Fruit fly (Drosophila melanogaster): ENCODE results near the gene CG32532.

Gene CG32532

DNA sequence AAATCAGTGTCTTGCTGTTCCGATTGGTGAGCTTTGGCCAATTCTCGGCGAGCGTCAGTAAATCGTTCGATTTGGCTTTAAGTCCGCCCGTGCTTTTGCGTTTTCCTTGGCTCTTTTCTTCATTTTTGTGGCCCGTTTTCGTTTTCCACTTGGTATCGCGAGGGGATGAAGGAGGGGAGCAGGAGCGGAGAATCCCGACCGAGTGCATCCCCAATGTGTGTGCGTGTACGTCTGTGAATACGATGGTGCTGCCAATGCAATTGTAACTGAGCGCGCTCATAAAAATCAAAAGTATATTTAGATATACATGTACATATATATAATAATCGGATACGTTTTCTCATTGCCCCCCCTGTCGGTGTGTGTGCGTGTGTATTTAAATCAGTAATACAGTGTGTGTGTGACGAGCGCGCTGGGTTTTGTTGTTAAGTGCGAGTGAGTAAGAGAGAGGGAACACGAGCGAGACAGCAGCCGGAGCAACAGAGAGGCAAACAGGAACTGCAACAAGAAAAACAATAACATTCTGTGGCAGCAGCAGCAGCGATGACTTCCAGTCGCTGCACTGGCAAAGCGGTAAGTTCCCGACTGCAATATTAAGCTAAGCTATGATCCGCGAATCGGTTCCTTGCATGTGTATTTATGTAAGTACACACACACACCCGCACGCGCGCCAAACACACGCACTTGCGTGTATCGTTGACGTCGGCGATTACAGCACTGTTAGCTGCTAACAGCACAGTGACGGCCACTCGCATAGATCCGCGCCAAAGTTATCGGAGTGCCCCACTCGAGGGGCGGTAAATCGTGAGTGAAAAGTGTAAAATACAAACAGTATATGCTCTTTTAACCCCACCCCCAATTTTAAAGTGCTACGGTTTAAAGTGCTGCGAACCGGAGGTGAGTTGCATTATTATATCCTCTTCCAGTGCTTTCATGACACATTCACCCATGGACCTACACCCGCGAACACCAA lies 51.4 kb downstream of the CG32532 start (continued):
- TF ChIP-seq btn (GFP tag; optimal IDR thresholded peaks at IDR 0.05) (peak; percentile 3), en (GFP tag; optimal IDR thresholded peaks at IDR 0.05) (peak; percentile 19), kah (GFP tag; optimal IDR thresholded peaks at IDR 0.05) (no peak), CG13123 (GFP tag; optimal IDR thresholded peaks at IDR 0.05) (no peak), Ravus (GFP tag; IDR thresholded peaks at IDR 0.05) (no peak; the same call in 1 of the 2 replicates), fd64A (GFP tag; optimal IDR thresholded peaks at IDR 0.05) (no peak), maf-S (GFP tag; optimal IDR thresholded peaks at IDR 0.05) (peak; percentile 36), tin (GFP tag; optimal IDR thresholded peaks at IDR 0.05) (peak; percentile 40), CG17361 (GFP tag; IDR thresholded peaks at IDR 0.05) (peak; percentile 43; the same call in 1 of the 3 replicates), jumu (GFP tag; optimal IDR thresholded peaks at IDR 0.05) (peak; percentile 52), slou (GFP tag; optimal IDR thresholded peaks at IDR 0.05) (no peak), Drgx (GFP tag; IDR thresholded peaks at IDR 0.05) (peak; percentile 79), Sry-β (GFP tag; optimal IDR thresholded peaks at IDR 0.05) (no peak), CG12391 (tag; optimal IDR thresholded peaks at IDR 0.05) (peak; percentile 22), tx (GFP tag; optimal IDR thresholded peaks at IDR 0.05) (peak; percentile 34), NK7.1 (GFP tag; optimal IDR thresholded peaks at IDR 0.05) (peak; percentile 59), pum (GFP tag; optimal IDR thresholded peaks at IDR 0.05) (peak; percentile 67), Ssrp (tag; optimal IDR thresholded peaks at IDR 0.05) (peak; percentile 50), croc (GFP tag; conservative IDR thresholded peaks at IDR 0.05) (peak; percentile 15; the same call in 1 of the 3 replicates), E2f2 (GFP tag; IDR thresholded peaks at IDR 0.05) (peak; percentile 44), CG10543 (GFP tag; optimal IDR thresholded peaks at IDR 0.05) (peak; percentile 56), Lhr (GFP tag; optimal IDR thresholded peaks at IDR 0.05) (no peak), Ets65A (GFP tag) (peak; percentile 95), gcm (GFP tag; optimal IDR thresholded peaks at IDR 0.05) (peak; percentile 2), trh (GFP tag; optimal IDR thresholded peaks at IDR 0.05) (no peak), Dad (GFP tag; optimal IDR thresholded peaks at IDR 0.05) (peak; percentile 33), da (GFP tag; optimal IDR thresholded peaks at IDR 0.05) (no peak), CkIIα-i1 (GFP tag; IDR thresholded peaks at IDR 0.05) (no peak), PHDP (tag; optimal IDR thresholded peaks at IDR 0.05) (peak; percentile 52), nerfin-2 (GFP tag; IDR thresholded peaks at IDR 0.05; ENCODE audit: partially characterized antibody) (no peak), Xbp1 (GFP tag; optimal IDR thresholded peaks at IDR 0.05) (peak; percentile 52), tio (GFP tag; optimal IDR thresholded peaks at IDR 0.05) (no peak), Abd-B (GFP tag; optimal IDR thresholded peaks at IDR 0.05) (peak; percentile 37), cad (GFP tag; optimal IDR thresholded peaks at IDR 0.05) (no peak), CG6689 (GFP tag; IDR thresholded peaks at IDR 0.05) (peak; percentile 75), salm (tag; optimal IDR thresholded peaks at IDR 0.05) (peak; percentile 8), CG16779 (GFP tag; IDR thresholded peaks at IDR 0.05) (no peak), Med (GFP tag) (peak; percentile 92), CG18764 (GFP tag; optimal IDR thresholded peaks at IDR 0.05) (no peak), zen (tag; optimal IDR thresholded peaks at IDR 0.05) (no peak), CG8924 (tag; optimal IDR thresholded peaks at IDR 0.05) (peak; percentile 34), CG10366 (GFP tag; IDR thresholded peaks at IDR 0.05) (peak; percentile 42), vnd (GFP tag; IDR thresholded peaks at IDR 0.05; ENCODE audit: partially characterized antibody) (no peak), CG8281 (tag; optimal IDR thresholded peaks at IDR 0.05) (peak; percentile 45), sens (GFP tag) (peak; percentile 70), CG7786 (GFP tag; optimal IDR thresholded peaks at IDR 0.05) (peak; percentile 63), CG12744 (GFP tag; optimal IDR thresholded peaks at IDR 0.05) (peak; percentile 25), CG11247 (GFP tag; IDR thresholded peaks at IDR 0.05) (peak; percentile 41; the same call in 1 of the 2 replicates), fd102C (GFP tag; optimal IDR thresholded peaks at IDR 0.05) (no peak)

All from whole organism, embryonic.